Worm (Caenorhabditis elegans): ENCODE measurements around the gene sup-12.

The sup-12 gene

DNA sequence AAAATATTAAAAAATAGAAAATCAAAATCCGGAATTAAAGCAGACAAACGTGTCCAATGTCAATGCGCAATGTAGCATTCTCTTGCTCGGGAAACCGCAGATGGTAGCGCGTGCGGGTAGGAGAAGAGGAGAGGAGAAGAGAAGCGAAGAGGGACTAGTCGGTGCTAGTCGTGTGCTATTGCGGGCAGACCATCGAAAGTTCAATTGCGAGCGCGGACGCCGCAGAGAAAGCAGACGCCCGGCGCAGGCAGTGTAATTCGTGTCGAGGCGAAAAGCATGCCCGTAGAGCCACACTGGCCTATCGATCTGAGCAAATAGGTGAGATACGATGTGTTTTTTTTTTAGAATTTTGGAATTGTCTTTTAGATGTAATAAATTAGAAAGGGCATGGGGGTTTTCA, 41.3 kb downstream of the sup-12 start:
- TF ChIP-seq unc-62 (GFP tag; optimal IDR thresholded peaks at IDR 0.05 in 1 of 2), result no peak
- TF ChIP-seq unc-62 (tag; optimal IDR thresholded peaks at IDR 0.05), result no peak
- peak; percentile 59 for TF ChIP-seq mxl-3 (GFP tag; optimal IDR thresholded peaks at IDR 0.05)
- no peak for TF ChIP-seq pqm-1 (tag; optimal IDR thresholded peaks at IDR 0.05)
- peak; percentile 3 for TF ChIP-seq nhr-102 (tag; optimal IDR thresholded peaks at IDR 0.05)
- TF ChIP-seq sdz-12 (GFP tag; optimal IDR thresholded peaks at IDR 0.05), result no peak
- no peak for TF ChIP-seq nhr-41 (GFP tag; IDR thresholded peaks at IDR 0.05)
- TF ChIP-seq Y48G9A.11 (GFP tag; IDR thresholded peaks at IDR 0.05), result no peak
- TF ChIP-seq ceh-82 (tag; optimal IDR thresholded peaks at IDR 0.05), result no peak
- no peak for TF ChIP-seq tra-1 (GFP tag; IDR thresholded peaks at IDR 0.05)
- TF ChIP-seq lin-38 (GFP tag; IDR thresholded peaks at IDR 0.05), result no peak
- peak; percentile 50; the same call in 1 of the 2 replicates for TF ChIP-seq vab-7 (GFP tag; IDR thresholded peaks at IDR 0.05)
- TF ChIP-seq set-16 (GFP tag; IDR thresholded peaks at IDR 0.05), result peak; percentile 83
- TF ChIP-seq mep-1 (tag; optimal IDR thresholded peaks at IDR 0.05), result peak; percentile 60
- no peak for TF ChIP-seq unc-39 (tag; optimal IDR thresholded peaks at IDR 0.05)
- peak; percentile 77 for TF ChIP-seq rbr-2 (tag; optimal IDR thresholded peaks at IDR 0.05)
- peak; percentile 67 for TF ChIP-seq hlh-11 (tag; optimal IDR thresholded peaks at IDR 0.05)
- no peak for TF ChIP-seq unc-130 (GFP tag; optimal IDR thresholded peaks at IDR 0.05)
- TF ChIP-seq skn-1 (tag; optimal IDR thresholded peaks at IDR 0.05), result no peak
- no peak for TF ChIP-seq Y75B8A.6 (GFP tag; IDR thresholded peaks at IDR 0.05)
- TF ChIP-seq lin-29 (GFP tag; IDR thresholded peaks at IDR 0.05), result no peak
- TF ChIP-seq hif-1 (tag; optimal IDR thresholded peaks at IDR 0.05), result peak in 1 of 2 experiments; percentile 50
- TF ChIP-seq arid-1 (GFP tag; conservative IDR thresholded peaks at IDR 0.05), result no peak
- TF ChIP-seq daf-8 (GFP tag; IDR thresholded peaks at IDR 0.05), result no peak
- 0 out of 2 replicates have a peak, but pooled peaks have one; percentile 48 for TF ChIP-seq php-3 (GFP tag; IDR thresholded peaks at IDR 0.05)
- no peak for TF ChIP-seq F44E2.7 (GFP tag; IDR thresholded peaks at IDR 0.05)
- no peak for TF ChIP-seq dpl-1 (GFP tag; optimal IDR thresholded peaks at IDR 0.05)
- TF ChIP-seq R02D3.7 (tag; optimal IDR thresholded peaks at IDR 0.05), result no peak
- TF ChIP-seq tag-97 (GFP tag; IDR thresholded peaks at IDR 0.05), result no peak
- no peak for TF ChIP-seq ama-1 (optimal IDR thresholded peaks at IDR 0.05)
- no peak for TF ChIP-seq F26F4.8 (GFP tag; conservative IDR thresholded peaks at IDR 0.05)
- TF ChIP-seq nhr-111 (GFP tag; optimal IDR thresholded peaks at IDR 0.05), result no peak
- TF ChIP-seq ZK337.2 (GFP tag; IDR thresholded peaks at IDR 0.05), result no peak
- no peak for TF ChIP-seq ceh-28 (tag; optimal IDR thresholded peaks at IDR 0.05)
- no peak for TF ChIP-seq nhr-237 (tag; optimal IDR thresholded peaks at IDR 0.05)
- no peak for TF ChIP-seq ztf-7 (tag; optimal IDR thresholded peaks at IDR 0.05)
- peak; percentile 65 to 79 for TF ChIP-seq mdl-1 (tag; optimal IDR thresholded peaks at IDR 0.05)
- TF ChIP-seq snpc-4 (tag; optimal IDR thresholded peaks at IDR 0.05), result no peak
- TF ChIP-seq mes-2 (tag; optimal IDR thresholded peaks at IDR 0.05; ENCODE audit: poor library complexity, severe bottlenecking), result peak; percentile 59
- no peak for TF ChIP-seq T20F7.1 (GFP tag; optimal IDR thresholded peaks at IDR 0.05)
- no peak for TF ChIP-seq dmd-8 (GFP tag; IDR thresholded peaks at IDR 0.05)
- TF ChIP-seq attf-4 (tag; optimal IDR thresholded peaks at IDR 0.05), result no peak
- TF ChIP-seq nhr-25 (tag; optimal IDR thresholded peaks at IDR 0.05; ENCODE audit: borderline replicate concordance, insufficient read depth), result no peak
- TF ChIP-seq nhr-11 (tag; optimal IDR thresholded peaks at IDR 0.05), result peak; percentile 61
- no peak for TF ChIP-seq F10B5.3 (tag; optimal IDR thresholded peaks at IDR 0.05)
- TF ChIP-seq aha-1 (tag), result peak; percentile 55
- TF ChIP-seq T26A8.4 (GFP tag; IDR thresholded peaks at IDR 0.05), result no peak
- no peak for TF ChIP-seq aly-2 (tag; optimal IDR thresholded peaks at IDR 0.05)
- no peak for TF ChIP-seq dmd-9 (GFP tag; IDR thresholded peaks at IDR 0.05)
- TF ChIP-seq ZK546.5 (tag; optimal IDR thresholded peaks at IDR 0.05), result no peak
- TF ChIP-seq pha-4 (GFP tag; IDR thresholded peaks at IDR 0.05), result peak; percentile 55; the same call in 1 of the 2 replicates
- TF ChIP-seq pha-4 (tag; optimal IDR thresholded peaks at IDR 0.05), result no peak
- TF ChIP-seq lin-15B (tag; optimal IDR thresholded peaks at IDR 0.05), result no peak
